In the genomic region with DNA sequence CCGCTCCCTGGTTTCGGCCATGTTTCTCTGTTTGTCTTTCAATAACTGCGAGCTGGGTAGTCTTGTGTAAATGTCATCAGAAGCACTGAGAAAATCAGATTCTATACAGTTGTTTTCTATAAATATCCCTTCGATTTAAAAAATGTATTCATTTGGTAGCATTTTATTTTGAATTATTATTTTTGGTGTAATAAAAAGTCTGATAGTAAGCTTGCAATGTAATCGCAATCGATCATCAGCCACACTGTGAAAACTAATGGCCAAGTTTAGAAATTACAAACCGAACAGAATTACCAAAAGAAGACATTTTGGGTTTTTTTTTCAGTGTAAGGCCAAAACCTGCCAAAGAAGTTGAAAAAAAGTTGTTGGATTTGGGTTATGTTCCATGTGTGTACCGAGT, we compare ENCODE assay signal across 1 fruit fly cellular context.
TF ChIP-seq lines count a peak whose summit lies in the region.

No protein-coding gene starts in this region.

TF ChIP-seq in whole organism, embryonic, 481 proteins besides CTCF, POLR2A, EP300 and RAD21 (continued from another document):
- TF ChIP-seq dm (GFP tag; optimal IDR thresholded peaks at IDR 0.05; lab: Kevin White, UChicago) (no peak), Dbx (GFP tag; IDR thresholded peaks at IDR 0.05; lab: Robert Waterston, UW) (no peak), sna (GFP tag; IDR thresholded peaks at IDR 0.05; lab: Robert Waterston, UW; ENCODE audit: partially characterized antibody) (no peak), danr (GFP tag; IDR thresholded peaks at IDR 0.05; lab: Robert Waterston, UW) (no peak), CkIIα-i1 (GFP tag; IDR thresholded peaks at IDR 0.05; lab: Robert Waterston, UW) (no peak), CG14441 (GFP tag; IDR thresholded peaks at IDR 0.05; lab: Robert Waterston, UW) (no peak), Hr51 (GFP tag; optimal IDR thresholded peaks at IDR 0.05; lab: Kevin White, UChicago) (no peak), lmd (GFP tag; IDR thresholded peaks at IDR 0.05; lab: Robert Waterston, UW) (no peak), sob (GFP tag; IDR thresholded peaks at IDR 0.05; lab: Robert Waterston, UW) (no peak), cg (GFP tag; optimal IDR thresholded peaks at IDR 0.05; lab: Kevin White, UChicago) (no peak), gem (tag; optimal IDR thresholded peaks at IDR 0.05; lab: Kevin White, UChicago) (no peak), CG16779 (GFP tag; IDR thresholded peaks at IDR 0.05; lab: Robert Waterston, UW) (no peak), CG11560 (tag; IDR thresholded peaks at IDR 0.05; lab: Robert Waterston, UW) (no peak), CG34376 (GFP tag; optimal IDR thresholded peaks at IDR 0.05; lab: Kevin White, UChicago) (no peak), unc-4 (GFP tag; IDR thresholded peaks at IDR 0.05; lab: Robert Waterston, UW; ENCODE audit: partially characterized antibody) (no peak), CG13624 (GFP tag; optimal IDR thresholded peaks at IDR 0.05; lab: Kevin White, UChicago) (no peak), CG13894 (tag; optimal IDR thresholded peaks at IDR 0.05; lab: Kevin White, UChicago) (no peak), salm (tag; optimal IDR thresholded peaks at IDR 0.05; lab: Kevin White, UChicago) (no peak), Sox102F (GFP tag; optimal IDR thresholded peaks at IDR 0.05; lab: Kevin White, UChicago) (peak; percentile 12), Sry-δ (GFP tag; optimal IDR thresholded peaks at IDR 0.05; lab: Kevin White, UChicago) (no peak), gfzf (GFP tag; optimal IDR thresholded peaks at IDR 0.05; lab: Kevin White, UChicago) (no peak), E2f2 (GFP tag; IDR thresholded peaks at IDR 0.05; lab: Robert Waterston, UW) (no peak), CG17568 (GFP tag; optimal IDR thresholded peaks at IDR 0.05; lab: Kevin White, UChicago) (no peak), ham (GFP tag; IDR thresholded peaks at IDR 0.05; lab: Robert Waterston, UW) (no peak), CG31388 (GFP tag; optimal IDR thresholded peaks at IDR 0.05; lab: Kevin White, UChicago) (no peak), hbn (GFP tag; IDR thresholded peaks at IDR 0.05; lab: Robert Waterston, UW; ENCODE audit: partially characterized antibody) (no peak), tap (tag; optimal IDR thresholded peaks at IDR 0.05; lab: Kevin White, UChicago) (no peak), lab (GFP tag; optimal IDR thresholded peaks at IDR 0.05; lab: Kevin White, UChicago) (peak; percentile 23), cad (GFP tag; optimal IDR thresholded peaks at IDR 0.05; lab: Kevin White, UChicago) (no peak), ac (GFP tag; optimal IDR thresholded peaks at IDR 0.05; lab: Kevin White, UChicago) (no peak), Ada2b (GFP tag; IDR thresholded peaks at IDR 0.05; lab: Robert Waterston, UW) (no peak), CG1233 (GFP tag; optimal IDR thresholded peaks at IDR 0.05; lab: Kevin White, UChicago) (no peak), CG6254 (GFP tag; optimal IDR thresholded peaks at IDR 0.05; lab: Kevin White, UChicago) (no peak), CG10147 (GFP tag; optimal IDR thresholded peaks at IDR 0.05; lab: Kevin White, UChicago) (no peak), Lhr (GFP tag; optimal IDR thresholded peaks at IDR 0.05; lab: Kevin White, UChicago) (no peak), NfI (GFP tag; optimal IDR thresholded peaks at IDR 0.05; lab: Kevin White, UChicago) (no peak), btn (GFP tag; optimal IDR thresholded peaks at IDR 0.05; lab: Kevin White, UChicago) (no peak), CG10321 (GFP tag; IDR thresholded peaks at IDR 0.05; lab: Robert Waterston, UW) (no peak), CG6791 (GFP tag; IDR thresholded peaks at IDR 0.05; lab: Robert Waterston, UW; ENCODE audit: partially characterized antibody) (no peak)
